Fruit fly (Drosophila melanogaster): Measurements from ENCODE around the gene Usp47.
A peak's percentile ranks its signal among the peaks of the same experiment; 100 is the strongest.

The Usp47 gene

DNA sequence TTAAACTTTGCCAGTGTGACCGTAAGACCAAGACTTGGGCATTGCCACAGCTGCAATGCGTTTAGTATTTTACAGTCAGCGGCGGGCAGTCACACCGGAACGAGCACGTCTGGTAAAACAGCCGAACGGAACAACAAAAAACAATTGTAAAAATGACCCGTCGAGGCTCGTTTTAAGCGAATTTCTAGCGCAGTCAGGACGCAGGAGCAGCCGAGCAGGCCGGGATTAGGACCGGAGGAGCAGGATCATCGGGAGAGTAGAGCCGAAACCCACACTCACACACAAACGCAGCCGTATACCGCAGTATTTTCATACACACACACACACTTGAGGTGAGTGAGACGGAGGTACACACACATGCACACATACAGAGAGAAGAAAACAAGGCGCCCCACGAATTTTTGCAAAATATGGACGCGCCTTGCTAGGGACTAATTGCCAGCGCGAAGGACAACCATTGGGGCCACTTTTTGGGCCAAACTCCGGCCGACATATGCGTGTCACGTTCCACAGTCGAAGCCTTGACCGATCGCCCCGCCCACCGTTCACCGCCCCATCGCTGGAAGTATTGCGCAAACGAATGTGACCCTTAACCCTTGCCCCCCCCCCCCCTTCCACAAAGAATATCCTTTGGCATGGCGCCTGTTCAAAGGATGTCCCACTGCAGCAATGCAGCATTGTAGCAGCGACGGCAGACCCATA is at the start of gene Usp47 (continued):
- TF ChIP-seq bab2 (GFP tag; optimal IDR thresholded peaks at IDR 0.05) (no peak), CG12104 (GFP tag; optimal IDR thresholded peaks at IDR 0.05) (no peak), CG10366 (GFP tag; IDR thresholded peaks at IDR 0.05) (no peak), H15 (GFP tag; IDR thresholded peaks at IDR 0.05) (no peak), nom (GFP tag; optimal IDR thresholded peaks at IDR 0.05) (peak; percentile 20), CG33213 (GFP tag; optimal IDR thresholded peaks at IDR 0.05) (peak; percentile 3), ci (GFP tag; IDR thresholded peaks at IDR 0.05) (0 out of 3 replicates have a peak, but pooled peaks have one; percentile 12), pita (GFP tag; optimal IDR thresholded peaks at IDR 0.05) (no peak), abd-A (tag; optimal IDR thresholded peaks at IDR 0.05) (no peak), sc (optimal IDR thresholded peaks at IDR 0.05) (no peak), sc (GFP tag; optimal IDR thresholded peaks at IDR 0.05) (no peak), CG15479 (GFP tag; optimal IDR thresholded peaks at IDR 0.05) (no peak), E2f2 (GFP tag; IDR thresholded peaks at IDR 0.05) (peak; percentile 65), CG7786 (GFP tag; optimal IDR thresholded peaks at IDR 0.05) (no peak), wor (GFP tag; IDR thresholded peaks at IDR 0.05) (no peak), CG31441 (GFP tag; IDR thresholded peaks at IDR 0.05) (no peak), CG11723 (GFP tag; optimal IDR thresholded peaks at IDR 0.05) (no peak), CG7271 (tag; optimal IDR thresholded peaks at IDR 0.05) (no peak), Sry-β (GFP tag; optimal IDR thresholded peaks at IDR 0.05) (no peak), fd64A (GFP tag; optimal IDR thresholded peaks at IDR 0.05) (no peak), CG2199 (GFP tag; IDR thresholded peaks at IDR 0.05) (no peak), tio (GFP tag; optimal IDR thresholded peaks at IDR 0.05) (no peak), jing (GFP tag; optimal IDR thresholded peaks at IDR 0.05) (no peak), hth (optimal IDR thresholded peaks at IDR 0.05) (no peak), ssp (GFP tag; IDR thresholded peaks at IDR 0.05) (no peak), HLHmδ (GFP tag; optimal IDR thresholded peaks at IDR 0.05) (no peak), zfh1 (GFP tag; IDR thresholded peaks at IDR 0.05) (no peak), CG12071 (GFP tag; optimal IDR thresholded peaks at IDR 0.05) (peak; percentile 16), Hr39 (optimal IDR thresholded peaks at IDR 0.05) (no peak), CG13624 (GFP tag; optimal IDR thresholded peaks at IDR 0.05) (no peak), onecut (GFP tag; IDR thresholded peaks at IDR 0.05) (no peak), CG11560 (tag; IDR thresholded peaks at IDR 0.05) (no peak), CG8478 (optimal IDR thresholded peaks at IDR 0.05) (no peak), CG9797 (GFP tag; optimal IDR thresholded peaks at IDR 0.05) (peak; percentile 74), Hey (tag; optimal IDR thresholded peaks at IDR 0.05) (no peak), CG2889 (GFP tag; IDR thresholded peaks at IDR 0.05) (no peak), CG13894 (tag; optimal IDR thresholded peaks at IDR 0.05) (peak; percentile 29), Med (GFP tag) (peak; percentile 88), caup (GFP tag; optimal IDR thresholded peaks at IDR 0.05; ENCODE audit: severe bottlenecking) (no peak), grn (GFP tag; optimal IDR thresholded peaks at IDR 0.05) (no peak), scrt (GFP tag; optimal IDR thresholded peaks at IDR 0.05) (no peak), BtbVII (GFP tag; optimal IDR thresholded peaks at IDR 0.05) (no peak), pum (GFP tag; optimal IDR thresholded peaks at IDR 0.05) (no peak), fd96Cb (tag; optimal IDR thresholded peaks at IDR 0.05) (no peak), org-1 (GFP tag; optimal IDR thresholded peaks at IDR 0.05) (no peak), Dbx (GFP tag; IDR thresholded peaks at IDR 0.05) (no peak), ase (GFP tag; IDR thresholded peaks at IDR 0.05) (no peak), CG5180 (GFP tag; optimal IDR thresholded peaks at IDR 0.05) (no peak), Taf1 (GFP tag; IDR thresholded peaks at IDR 0.05) (no peak), inv (GFP tag; IDR thresholded peaks at IDR 0.05; ENCODE audit: partially characterized antibody) (no peak), CG42726 (GFP tag; IDR thresholded peaks at IDR 0.05; ENCODE audit: partially characterized antibody) (peak; percentile 56; the same call in 1 of the 2 replicates), NfI (GFP tag; optimal IDR thresholded peaks at IDR 0.05) (no peak)

Measured in whole organism, embryonic.